Worm (Caenorhabditis elegans) whole organism, midembryonic: ENCODE measurements around the gene Y94H6A.7.

Source experiments
- T22C8.4 ChIP-seq: fragments of 200-800 bp; sonication (Bioruptor generic); IDR thresholded peaks from 2 replicates; pipeline ENCODE4 v1.3.6; 2022; ENCODE audit warnings: missing genetic modification characterization, missing compliant biosample characterization
- cog-1 ChIP-seq: sonication (generic microtip); optimal IDR thresholded peaks from 2 replicates; lab custom pipeline; 2016; ENCODE audit warnings: missing genetic modification characterization, missing compliant biosample characterization
- flt-1 ChIP-seq: fragments of 200-800 bp; sonication (Bioruptor generic); IDR thresholded peaks from 2 replicates; pipeline ENCODE4 v1.3.6; 2022; ENCODE audit warnings: missing genetic modification characterization, missing compliant biosample characterization
- ref-1 ChIP-seq: fragments of 200-800 bp; sonication (Bioruptor generic); conservative IDR thresholded peaks from 2 replicates; pipeline ENCODE4 v1.3.6; 2022; ENCODE audit warnings: missing genetic modification reagents, missing genetic modification characterization, missing compliant biosample characterization
- ztf-23 ChIP-seq: fragments of 200-800 bp; sonication (Bioruptor generic); IDR thresholded peaks from 2 replicates; pipeline ENCODE4 v1.3.6; 2022; ENCODE audit warnings: missing genetic modification reagents, missing genetic modification characterization, missing compliant biosample characterization

DNA sequence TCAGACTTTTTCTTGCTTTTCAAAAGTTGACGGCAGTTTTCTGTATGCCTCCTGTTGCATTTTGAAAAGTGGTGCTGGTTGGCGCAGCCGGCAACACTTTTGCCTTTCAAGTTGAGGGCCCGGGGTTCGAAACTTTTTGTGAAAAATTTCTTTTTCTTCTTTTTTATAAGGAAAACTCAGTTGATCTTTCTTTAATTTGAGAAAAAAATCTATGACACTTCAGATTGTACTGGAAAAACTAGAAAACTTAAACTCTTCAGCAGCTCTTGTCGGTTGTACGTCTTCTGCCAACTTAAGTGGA lies 51.5 kb downstream of the Y94H6A.7 start:
- TF ChIP-seq ref-1 (no peak), T22C8.4 (no peak), cog-1 (tag; lab: Kevin White, UChicago) (no peak), flt-1 (GFP tag; lab: Robert Waterston, UW) (no peak), ztf-23 (GFP tag; lab: Robert Waterston, UW) (no peak)
